Fruit fly (Drosophila melanogaster) whole organism, prepupa: ENCODE data around the gene mRpL23.

Source experiments
- Blimp-1 ChIP-seq: fragments of 200-800 bp; sonication (Bioruptor generic); optimal IDR thresholded peaks from 3 replicates; lab custom pipeline; 2017; ENCODE audit warnings: missing biosample characterization, missing genetic modification characterization, mild to moderate bottlenecking, moderate library complexity, missing genetic modification reagents
- CG10669 ChIP-seq: fragments of 200-800 bp; sonication (Bioruptor generic); optimal IDR thresholded peaks from 3 replicates; lab custom pipeline; 2018; ENCODE audit warnings: missing biosample characterization, mild to moderate bottlenecking, missing genetic modification characterization, moderate library complexity
- CG11762 ChIP-seq: fragments of 200-800 bp; sonication (Bioruptor generic); optimal IDR thresholded peaks from 3 replicates; lab custom pipeline; 2016; ENCODE audit warnings: missing biosample characterization, missing genetic modification characterization; ENCODE audit not compliant: insufficient read depth
- CG11902 ChIP-seq: fragments of 200-800 bp; sonication (Bioruptor generic); optimal IDR thresholded peaks from 3 replicates; lab custom pipeline; 2016; ENCODE audit warnings: missing biosample characterization, missing genetic modification characterization
- CG15336 ChIP-seq: fragments of 200-800 bp; sonication (Bioruptor generic); IDR thresholded peaks from 2 replicates; pipeline ENCODE4 v1.3.6; 2022; ENCODE audit warnings: missing biosample characterization, missing genetic modification characterization
- CG1621 ChIP-seq: fragments of 200-800 bp; sonication (Bioruptor generic); optimal IDR thresholded peaks from 3 replicates; lab custom pipeline; 2018; ENCODE audit warnings: missing biosample characterization, mild to moderate bottlenecking, missing genetic modification characterization
- CG16779 ChIP-seq: fragments of 200-800 bp; sonication (Bioruptor generic); optimal IDR thresholded peaks from 3 replicates; lab custom pipeline; 2017; ENCODE audit warnings: missing biosample characterization, mild to moderate bottlenecking, missing genetic modification characterization
- CG3032 ChIP-seq: fragments of 200-800 bp; optimal IDR thresholded peaks from 2 replicates; lab custom pipeline; 2019; ENCODE audit warnings: missing biosample characterization, mild to moderate bottlenecking, missing genetic modification characterization, moderate library complexity
- CG31627 ChIP-seq: fragments of 200-800 bp; sonication (Bioruptor generic); optimal IDR thresholded peaks from 3 replicates; lab custom pipeline; 2016; ENCODE audit warnings: missing biosample characterization, missing genetic modification characterization
- CG32006 ChIP-seq: fragments of 200-800 bp; sonication (Bioruptor generic); optimal IDR thresholded peaks from 3 replicates; lab custom pipeline; 2017; ENCODE audit warnings: missing biosample characterization, mild to moderate bottlenecking, missing genetic modification characterization
- CG3919 ChIP-seq: fragments of 200-800 bp; sonication (Bioruptor generic); optimal IDR thresholded peaks from 3 replicates; lab custom pipeline; 2016; ENCODE audit warnings: missing biosample characterization, missing genetic modification characterization
- CG4318 ChIP-seq: fragments of 200-800 bp; sonication (Bioruptor generic); optimal IDR thresholded peaks from 3 replicates; lab custom pipeline; 2017; ENCODE audit warnings: missing biosample characterization, mild to moderate bottlenecking, missing genetic modification characterization
- CG6163 ChIP-seq: fragments of 200-800 bp; sonication (Bioruptor generic); IDR thresholded peaks from 3 replicates; pipeline ENCODE4 v1.3.6; 2022; ENCODE audit warnings: missing biosample characterization, missing genetic modification characterization
- CG6276 ChIP-seq: fragments of 200-800 bp; sonication (Bioruptor generic); optimal IDR thresholded peaks from 2 replicates; lab custom pipeline; 2017; ENCODE audit warnings: missing biosample characterization, mild to moderate bottlenecking, missing genetic modification characterization
- CG6792 ChIP-seq: fragments of 200-800 bp; sonication (Bioruptor generic); optimal IDR thresholded peaks from 3 replicates; lab custom pipeline; 2016; ENCODE audit warnings: missing biosample characterization, missing genetic modification characterization
- CG6808 ChIP-seq: fragments of 200-800 bp; sonication (Bioruptor generic); optimal IDR thresholded peaks from 3 replicates; lab custom pipeline; 2017; ENCODE audit warnings: missing biosample characterization, missing genetic modification characterization, mild to moderate bottlenecking, moderate library complexity, missing genetic modification reagents
- CG6854 ChIP-seq: fragments of 200-800 bp; sonication (Bioruptor generic); optimal IDR thresholded peaks from 2 replicates; lab custom pipeline; 2017; ENCODE audit warnings: missing biosample characterization, mild to moderate bottlenecking, missing genetic modification characterization
- CG7368 ChIP-seq: fragments of 200-800 bp; sonication (Bioruptor generic); optimal IDR thresholded peaks from 3 replicates; lab custom pipeline; 2016; ENCODE audit warnings: missing biosample characterization, missing genetic modification characterization
- CG8119 ChIP-seq: fragments of 200-800 bp; sonication (Bioruptor generic); IDR thresholded peaks from 3 replicates; pipeline ENCODE4 v1.3.6; 2022; ENCODE audit warnings: missing biosample characterization, missing genetic modification characterization
- CG8319 ChIP-seq: fragments of 200-800 bp; sonication (Bioruptor generic); optimal IDR thresholded peaks from 3 replicates; lab custom pipeline; 2016; ENCODE audit warnings: missing biosample characterization, missing genetic modification characterization
- CG8632 ChIP-seq: fragments of 200-800 bp; sonication (Bioruptor generic); optimal IDR thresholded peaks from 3 replicates; lab custom pipeline; 2016; ENCODE audit warnings: missing biosample characterization, missing genetic modification characterization
- CG9139 ChIP-seq: fragments of 200-800 bp; sonication (Bioruptor generic); optimal IDR thresholded peaks from 3 replicates; lab custom pipeline; 2017; ENCODE audit warnings: missing biosample characterization, mild to moderate bottlenecking, missing genetic modification characterization
- Eip93F ChIP-seq: fragments of 200-800 bp; sonication (Bioruptor generic); optimal IDR thresholded peaks from 2 replicates; lab custom pipeline; 2016; ENCODE audit warnings: missing biosample characterization, mild to moderate bottlenecking, missing genetic modification characterization
- Ets96B ChIP-seq: fragments of 200-800 bp; optimal IDR thresholded peaks from 2 replicates; lab custom pipeline; 2019; ENCODE audit warnings: missing biosample characterization, mild to moderate bottlenecking, missing genetic modification characterization, moderate library complexity
- Gug ChIP-seq: fragments of 200-800 bp; sonication (Bioruptor generic); IDR thresholded peaks from 2 replicates; pipeline ENCODE4 v1.3.6; 2022; ENCODE audit warnings: missing biosample characterization, missing genetic modification characterization
- Hr38 ChIP-seq: sonication (Bioruptor generic); optimal IDR thresholded peaks from 2 replicates; lab custom pipeline; 2016; ENCODE audit warnings: missing biosample characterization, missing genetic modification characterization
- Hr39 ChIP-seq: fragments of 200-800 bp; sonication (Bioruptor generic); optimal IDR thresholded peaks from 2 replicates; lab custom pipeline; 2016; ENCODE audit warnings: missing biosample characterization, missing genetic modification characterization
- Lpt ChIP-seq: fragments of 200-800 bp; sonication (Bioruptor generic); optimal IDR thresholded peaks from 3 replicates; lab custom pipeline; 2016; ENCODE audit warnings: missing biosample characterization, missing genetic modification characterization
- Met ChIP-seq: fragments of 200-800 bp; sonication (Bioruptor generic); optimal IDR thresholded peaks from 3 replicates; lab custom pipeline; 2016; ENCODE audit warnings: missing biosample characterization, missing genetic modification characterization
- Smox ChIP-seq: fragments of 200-800 bp; sonication (Bioruptor generic); optimal IDR thresholded peaks from 3 replicates; lab custom pipeline; 2016; ENCODE audit warnings: missing biosample characterization, missing genetic modification characterization
- Sox14 ChIP-seq: fragments of 200-800 bp; sonication (Bioruptor generic); optimal IDR thresholded peaks from 3 replicates; lab custom pipeline; 2016; ENCODE audit warnings: missing biosample characterization, missing genetic modification characterization
- Sox15 ChIP-seq: fragments of 200-800 bp; sonication (Bioruptor generic); optimal IDR thresholded peaks from 3 replicates; lab custom pipeline; 2016; ENCODE audit warnings: missing biosample characterization, missing genetic modification characterization
- achi ChIP-seq: fragments of 200-800 bp; sonication (Bioruptor generic); optimal IDR thresholded peaks from 3 replicates; lab custom pipeline; 2016; ENCODE audit warnings: missing biosample characterization, missing genetic modification characterization
- acj6 ChIP-seq: fragments of 200-800 bp; sonication (Bioruptor generic); optimal IDR thresholded peaks from 3 replicates; lab custom pipeline; 2016; ENCODE audit warnings: missing biosample characterization, missing genetic modification characterization
- cyc ChIP-seq: fragments of 200-800 bp; sonication (Bioruptor generic); optimal IDR thresholded peaks from 3 replicates; lab custom pipeline; 2016; ENCODE audit warnings: missing biosample characterization, missing genetic modification characterization
- dac ChIP-seq: fragments of 200-800 bp; sonication (Bioruptor generic); optimal IDR thresholded peaks from 2 replicates; lab custom pipeline; 2017; ENCODE audit warnings: missing biosample characterization, mild to moderate bottlenecking, missing genetic modification characterization
- dsx ChIP-seq: fragments of 200-800 bp; optimal IDR thresholded peaks from 3 replicates; lab custom pipeline; 2019; ENCODE audit warnings: missing biosample characterization, mild to moderate bottlenecking, missing genetic modification characterization, moderate library complexity; ENCODE audit not compliant: poor library complexity, severe bottlenecking
- eg ChIP-seq: fragments of 200-800 bp; sonication (Bioruptor generic); IDR thresholded peaks from 3 replicates; pipeline ENCODE4 v1.3.6; 2022; ENCODE audit warnings: missing biosample characterization, missing genetic modification characterization
- esn ChIP-seq: fragments of 200-800 bp; sonication (Bioruptor generic); optimal IDR thresholded peaks from 2 replicates; lab custom pipeline; 2016; ENCODE audit warnings: missing biosample characterization, mild to moderate bottlenecking, missing genetic modification characterization, moderate library complexity
- fd85E ChIP-seq: fragments of 200-800 bp; sonication (Bioruptor generic); optimal IDR thresholded peaks from 3 replicates; lab custom pipeline; 2016; ENCODE audit warnings: missing biosample characterization, missing genetic modification characterization
- fkh ChIP-seq: fragments of 200-800 bp; sonication (Bioruptor generic); optimal IDR thresholded peaks from 3 replicates; lab custom pipeline; 2017; ENCODE audit warnings: missing biosample characterization, mild to moderate bottlenecking, missing genetic modification characterization, moderate library complexity
- lz ChIP-seq: fragments of 200-800 bp; sonication (Bioruptor generic); optimal IDR thresholded peaks from 3 replicates; lab custom pipeline; 2016; ENCODE audit warnings: missing biosample characterization, missing genetic modification characterization
- net ChIP-seq: fragments of 200-800 bp; sonication (Bioruptor generic); optimal IDR thresholded peaks from 3 replicates; lab custom pipeline; 2016; ENCODE audit warnings: missing biosample characterization, missing genetic modification characterization
- pdm3 ChIP-seq: fragments of 200-800 bp; sonication (Bioruptor generic); optimal IDR thresholded peaks from 3 replicates; lab custom pipeline; 2016; ENCODE audit warnings: missing biosample characterization, missing genetic modification characterization
- salr ChIP-seq, 2 experiments: fragments of 200-800 bp; sonication (Bioruptor generic); optimal IDR thresholded peaks; 3 replicates each; lab custom pipeline; 2016 to 2018; ENCODE audit warnings: missing biosample characterization in 2 of 2, missing genetic modification characterization in 2 of 2, mild to moderate bottlenecking in 1 of 2
- spab ChIP-seq: fragments of 200-800 bp; sonication (Bioruptor generic); optimal IDR thresholded peaks from 2 replicates; lab custom pipeline; 2017; ENCODE audit warnings: missing biosample characterization, mild to moderate bottlenecking, missing genetic modification characterization, missing genetic modification reagents
- svp ChIP-seq: fragments of 200-800 bp; sonication (Bioruptor generic); peaks from one replicate; lab custom pipeline; 2016; ENCODE audit warnings: missing biosample characterization, missing genetic modification characterization
- topi ChIP-seq: fragments of 200-800 bp; sonication (Bioruptor generic); optimal IDR thresholded peaks from 3 replicates; lab custom pipeline; 2016; ENCODE audit warnings: missing biosample characterization, missing genetic modification characterization
- vri ChIP-seq: fragments of 200-800 bp; sonication (Bioruptor generic); optimal IDR thresholded peaks from 3 replicates; lab custom pipeline; 2016; ENCODE audit warnings: missing biosample characterization, mild to moderate bottlenecking, missing genetic modification characterization

The mRpL23 gene

dm6 chr3L:2388683-2389315, 15.3 kb upstream of the mRpL23 start, which contains the start of gene Mzt1:
Gene Mzt1 (plus strand): TSS chr3L:2389265.
- TF ChIP-seq svp (GFP tag; lab: Kevin White, UChicago) (peak; percentile 63), cyc (GFP tag; lab: Kevin White, UChicago) (no peak), Hr38 (GFP tag; lab: Kevin White, UChicago) (no peak), Hr39 (GFP tag; lab: Kevin White, UChicago) (no peak), achi (no peak)
- TF ChIP-seq, all 60 proteins: peak for 1

- TF ChIP-seq Sox14 (GFP tag; lab: Kevin White, UChicago) (no peak), dsx (GFP tag; lab: Kevin White, UChicago) (peak; percentile 23), Blimp-1 (GFP tag; lab: Kevin White, UChicago) (no peak), Met (GFP tag; lab: Kevin White, UChicago) (no peak), Hr38 (GFP tag; lab: Kevin White, UChicago) (no peak), esn (GFP tag; lab: Kevin White, UChicago) (no peak), Lpt (GFP tag; lab: Kevin White, UChicago) (no peak), CG16779 (tag; lab: Kevin White, UChicago) (no peak), cyc (GFP tag; lab: Kevin White, UChicago) (no peak), CG4318 (GFP tag; lab: Kevin White, UChicago) (no peak), CG15336 (GFP tag; lab: Robert Waterston, UW) (0 out of 2 replicates have a peak, but pooled peaks have one; percentile 9), CG11902 (GFP tag; lab: Kevin White, UChicago) (no peak), Ets96B (tag; lab: Kevin White, UChicago) (no peak), Eip93F (GFP tag; lab: Kevin White, UChicago) (no peak), net (GFP tag; lab: Kevin White, UChicago) (no peak), CG32006 (no peak), Gug (GFP tag; lab: Robert Waterston, UW) (no peak), CG8632 (GFP tag; lab: Kevin White, UChicago) (no peak), pdm3 (no peak), Smox (no peak), salr (GFP tag; optimal IDR thresholded peaks at IDR 0.05; lab: Kevin White, UChicago) (no peak), CG6276 (GFP tag; lab: Kevin White, UChicago) (peak; percentile 8), lz (GFP tag; lab: Kevin White, UChicago) (no peak), fkh (GFP tag; lab: Kevin White, UChicago) (peak; percentile 27), CG6792 (no peak), dac (GFP tag; lab: Kevin White, UChicago) (no peak), spab (GFP tag; lab: Kevin White, UChicago) (no peak), CG6163 (GFP tag; lab: Robert Waterston, UW) (0 out of 3 replicates have a peak, but pooled peaks have one; percentile 29), Sox15 (no peak), CG10669 (no peak), topi (no peak), CG8119 (GFP tag; lab: Robert Waterston, UW) (no peak), acj6 (GFP tag; lab: Kevin White, UChicago) (no peak), CG6808 (no peak), CG9139 (GFP tag; lab: Kevin White, UChicago) (no peak), CG8319 (GFP tag; lab: Kevin White, UChicago) (no peak), CG3919 (peak; percentile 21), Hr39 (GFP tag; lab: Kevin White, UChicago) (no peak), CG31627 (GFP tag; lab: Kevin White, UChicago) (no peak), CG3032 (tag; lab: Kevin White, UChicago) (no peak), vri (GFP tag; lab: Kevin White, UChicago) (peak; percentile 6), svp (GFP tag; lab: Kevin White, UChicago) (no peak), CG1621 (tag; lab: Kevin White, UChicago) (no peak), CG11762 (GFP tag; lab: Kevin White, UChicago) (no peak), CG6854 (peak; percentile 51), eg (GFP tag; lab: Robert Waterston, UW) (no peak), fd85E (no peak), CG7368 (no peak)
Measured at dm6 chr3L:2387816-2388215, 14.3 kb upstream of the mRpL23 start.
